Worm (Caenorhabditis elegans) whole organism, L1 larva: ENCODE data around the gene fbxa-224.

Experiments
- elt-2 ChIP-seq: sonication (generic microtip); optimal IDR thresholded peaks from 2 replicates; lab custom pipeline; 2016; ENCODE audit warnings: missing genetic modification characterization, mild to moderate bottlenecking, inconsistent platforms, missing compliant biosample characterization, missing genetic modification reagents
- hlh-17 ChIP-seq: fragments of 200-800 bp; sonication (Bioruptor generic); optimal IDR thresholded peaks from 2 replicates; lab custom pipeline; 2018; ENCODE audit warnings: missing genetic modification characterization, mild to moderate bottlenecking, missing compliant biosample characterization, moderate library complexity, borderline replicate concordance
- lin-39 ChIP-seq: fragments of 150-350 bp; optimal IDR thresholded peaks from 2 replicates; lab custom pipeline; 2014; ENCODE audit warnings: missing biosample characterization, missing genetic modification reagents, missing genetic modification characterization
- lsy-2 ChIP-seq, 2 experiments: fragments of 150-350 bp; optimal IDR thresholded peaks; 2 replicates each; lab custom pipeline; 2014; ENCODE audit warnings: missing biosample characterization in 2 of 2, missing genetic modification characterization in 2 of 2
- nhr-76 ChIP-seq: sonication (generic microtip); optimal IDR thresholded peaks from 2 replicates; lab custom pipeline; 2017; ENCODE audit warnings: missing biosample characterization, missing genetic modification characterization
- zag-1 ChIP-seq: fragments of 150-350 bp; optimal IDR thresholded peaks from 2 replicates; lab custom pipeline; 2014; ENCODE audit warnings: missing biosample characterization, missing genetic modification characterization

ce11 chrII:7519221-7519620 lies 28.7 kb downstream of the fbxa-224 start, which contains the start of gene glb-9:
- TF ChIP-seq nhr-76 (tag; lab: Kevin White, UChicago) (no peak), lin-39 (tag; lab: Kevin White, UChicago) (no peak), zag-1 (tag; lab: Kevin White, UChicago) (no peak), elt-2 (tag; lab: Kevin White, UChicago) (no peak), hlh-17 (no peak), lsy-2 (tag; optimal IDR thresholded peaks at IDR 0.05; lab: Kevin White, UChicago) (no peak)
